Fruit fly (Drosophila melanogaster) Kc167 (cell line): ENCODE results near the gene CG31111.

Experiments used
- Myc ChIP-seq: fragments of >200 bp; optimal IDR thresholded peaks from 2 replicates; lab custom pipeline; 2017; ENCODE audit warnings: missing external identifiers
- Sin3A ChIP-seq: fragments of >200 bp; optimal IDR thresholded peaks from 2 replicates; lab custom pipeline; 2018; ENCODE audit warnings: missing external identifiers
- h ChIP-seq: fragments of >200 bp; optimal IDR thresholded peaks from 3 replicates; lab custom pipeline; 2018; ENCODE audit warnings: missing external identifiers
- insv ChIP-seq: fragments of >200 bp; optimal IDR thresholded peaks from 3 replicates; lab custom pipeline; 2018; ENCODE audit warnings: missing external identifiers
- psq ChIP-seq: fragments of >200 bp; optimal IDR thresholded peaks from 2 replicates; lab custom pipeline; 2017; ENCODE audit warnings: missing external identifiers
- ttk ChIP-seq: sonication (Bioruptor generic); optimal IDR thresholded peaks from 2 replicates; lab custom pipeline; 2017; ENCODE audit warnings: missing external identifiers

The CG31111 gene

dm6 chr3R:25064907-25065841, 9.2 kb upstream of the CG31111 start, which contains the start of the genes veli and PQBP1:
Gene veli, minus strand, starts transcription at chr3R:25065591.
Gene PQBP1, plus strand, starts transcription at chr3R:25065791.
- TF ChIP-seq Myc (lab: Kevin White, UChicago): no peak
- no peak for TF ChIP-seq h (lab: Kevin White, UChicago)
- no peak for TF ChIP-seq ttk (lab: Kevin White, UChicago)
- no peak for TF ChIP-seq Sin3A (lab: Kevin White, UChicago)
- TF ChIP-seq insv (lab: Kevin White, UChicago): no peak
- no peak for TF ChIP-seq psq (lab: Kevin White, UChicago)

dm6 chr3R:25060462-25060861, 4.5 kb upstream of the CG31111 start:
- TF ChIP-seq insv (lab: Kevin White, UChicago) (no peak), ttk (lab: Kevin White, UChicago) (no peak), h (lab: Kevin White, UChicago) (no peak), psq (lab: Kevin White, UChicago) (no peak), Myc (lab: Kevin White, UChicago) (no peak), Sin3A (lab: Kevin White, UChicago) (no peak)

- TF ChIP-seq Sin3A (lab: Kevin White, UChicago) (no peak), psq (lab: Kevin White, UChicago) (no peak), Myc (lab: Kevin White, UChicago) (no peak), h (lab: Kevin White, UChicago) (no peak), insv (lab: Kevin White, UChicago) (no peak), ttk (lab: Kevin White, UChicago) (no peak)
These were observed 646 bp upstream of the CG31111 start for dm6 chr3R:25056488-25057157.

- no peak for TF ChIP-seq ttk (lab: Kevin White, UChicago)
- no peak for TF ChIP-seq insv (lab: Kevin White, UChicago)
- TF ChIP-seq psq (lab: Kevin White, UChicago): no peak
These were observed 1.4 kb downstream of the CG31111 start, which contains the start of gene CG31109 for dm6 chr3R:25054451-25055188. Gene CG31109, minus strand, starts transcription at chr3R:25054653.

DNA sequence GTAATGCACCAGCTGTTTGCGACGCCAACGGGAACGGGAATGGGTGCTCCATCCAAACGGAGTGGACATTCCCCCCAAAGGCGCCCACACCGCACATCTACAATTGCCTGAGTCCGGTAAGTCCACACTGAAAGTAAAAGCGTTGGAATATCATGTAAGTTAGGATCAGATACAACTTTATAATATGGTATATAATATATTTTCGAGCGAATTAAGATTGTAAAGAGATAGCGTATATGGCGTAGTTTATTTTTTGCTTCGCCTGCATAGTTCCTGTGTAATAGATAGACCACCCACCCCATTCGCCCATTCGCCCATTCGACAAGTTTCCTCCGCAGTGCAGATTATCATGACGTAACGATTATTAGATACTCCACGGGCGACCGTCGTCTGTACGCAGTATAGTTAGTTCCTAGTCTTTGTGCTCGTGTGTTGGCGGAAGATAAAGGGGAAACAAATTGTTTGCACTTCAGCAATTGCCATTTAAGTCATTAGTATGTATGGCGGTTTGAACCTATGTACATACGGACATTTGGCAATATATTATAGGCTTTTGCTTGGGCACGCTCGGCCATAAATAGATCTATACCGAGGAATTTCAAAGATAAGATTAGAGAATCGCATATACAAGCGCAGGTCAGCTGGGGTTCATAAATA, 4.4 kb downstream of the CG31111 start:
- TF ChIP-seq h (lab: Kevin White, UChicago): no peak
- no peak for TF ChIP-seq ttk (lab: Kevin White, UChicago)
- TF ChIP-seq psq (lab: Kevin White, UChicago): no peak
- no peak for TF ChIP-seq Myc (lab: Kevin White, UChicago)

DNA sequence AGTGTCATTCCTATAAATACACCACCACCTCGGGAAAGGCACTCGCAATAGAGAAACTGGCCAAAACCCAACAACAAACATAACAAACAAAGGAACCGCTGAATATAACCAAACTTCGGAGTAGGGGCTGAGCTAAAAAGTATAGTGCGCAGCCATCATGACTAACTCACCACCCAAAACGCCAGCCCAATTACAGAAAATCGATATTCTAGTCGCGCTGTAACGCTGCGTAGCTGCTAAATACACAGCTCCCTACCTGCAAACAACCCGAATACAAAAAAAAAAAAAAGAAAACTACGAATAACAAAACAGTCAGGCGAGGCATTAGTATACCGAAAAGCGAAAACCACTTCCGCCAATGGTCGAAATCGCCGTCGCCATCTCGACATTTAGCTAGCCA, 5.3 kb downstream of the CG31111 start:
- TF ChIP-seq ttk (lab: Kevin White, UChicago) (no peak), h (lab: Kevin White, UChicago) (no peak), Sin3A (lab: Kevin White, UChicago) (no peak), Myc (lab: Kevin White, UChicago) (no peak), insv (lab: Kevin White, UChicago) (no peak), psq (lab: Kevin White, UChicago) (no peak)

DNA sequence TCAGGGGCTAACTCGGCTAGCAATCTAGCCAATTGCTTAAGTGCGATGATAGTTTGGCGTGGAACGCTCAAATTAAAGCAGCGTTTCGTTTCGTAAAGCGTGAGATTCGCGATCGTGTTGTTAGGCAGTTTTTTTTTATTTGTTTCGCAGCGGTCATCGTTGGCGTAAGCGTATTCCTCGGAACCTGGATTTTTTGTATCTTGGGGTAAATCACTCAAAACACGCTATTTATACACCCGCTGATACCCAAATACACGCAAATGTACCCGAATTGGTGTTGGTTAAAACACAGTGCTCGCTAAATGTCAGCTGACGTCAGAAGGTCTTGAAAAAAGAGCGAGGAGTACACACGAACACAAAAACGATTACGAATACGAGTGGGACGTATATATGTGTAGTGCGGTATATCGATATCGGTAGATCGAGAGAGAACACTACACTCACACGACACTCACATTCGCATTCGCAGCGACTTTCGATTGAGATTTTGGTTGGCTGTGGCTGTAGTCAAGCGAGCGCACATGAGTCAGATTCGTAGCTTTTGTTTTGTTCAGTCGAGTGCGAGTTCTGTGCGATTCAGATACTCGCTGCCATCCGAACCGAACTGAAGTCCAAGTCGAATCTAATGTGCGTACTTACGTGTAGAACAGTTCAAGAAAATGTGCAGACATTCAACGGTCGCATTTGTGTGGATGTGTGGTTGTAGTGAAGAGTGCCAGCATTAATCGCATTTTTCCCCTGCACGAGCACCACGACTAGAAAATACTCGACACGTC, 6.0 kb downstream of the CG31111 start:
- TF ChIP-seq Sin3A (lab: Kevin White, UChicago): no peak

dm6 chr3R:25049383-25049741, 6.6 kb downstream of the CG31111 start, which contains the start of gene CG11791:
Gene CG11791, plus strand, starts transcription at chr3R:25049616.
- no peak for TF ChIP-seq Sin3A (lab: Kevin White, UChicago)
- TF ChIP-seq psq (lab: Kevin White, UChicago): no peak
- TF ChIP-seq h (lab: Kevin White, UChicago): no peak
- no peak for TF ChIP-seq Myc (lab: Kevin White, UChicago)
- TF ChIP-seq insv (lab: Kevin White, UChicago): no peak
- TF ChIP-seq ttk (lab: Kevin White, UChicago): no peak

DNA sequence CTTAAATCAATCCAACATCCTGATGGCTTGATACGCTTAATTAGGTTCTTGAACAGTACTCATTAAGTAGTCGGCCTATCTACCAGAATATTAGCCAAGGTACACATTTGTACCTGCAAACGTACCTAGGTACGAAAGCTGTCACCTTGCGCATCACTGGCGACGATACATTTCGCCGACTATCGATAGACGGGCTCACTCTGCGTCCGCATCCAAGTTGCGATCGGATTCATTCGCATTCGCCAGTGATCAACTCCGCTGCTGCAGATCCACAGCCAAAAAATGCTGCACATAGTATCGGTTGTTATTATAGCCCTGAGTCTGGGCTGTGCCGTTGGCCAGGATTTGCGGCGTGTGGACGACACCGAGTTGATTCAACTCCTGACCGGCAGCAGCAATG, 8.5 kb downstream of the CG31111 start, which contains the start of gene CG11790:
Gene CG11790 (plus strand): TSS at position 203 of the 400 bp plus-strand sequence.
- TF ChIP-seq Sin3A (lab: Kevin White, UChicago) (no peak), h (lab: Kevin White, UChicago) (no peak), insv (lab: Kevin White, UChicago) (no peak), psq (lab: Kevin White, UChicago) (no peak), ttk (lab: Kevin White, UChicago) (no peak)

DNA sequence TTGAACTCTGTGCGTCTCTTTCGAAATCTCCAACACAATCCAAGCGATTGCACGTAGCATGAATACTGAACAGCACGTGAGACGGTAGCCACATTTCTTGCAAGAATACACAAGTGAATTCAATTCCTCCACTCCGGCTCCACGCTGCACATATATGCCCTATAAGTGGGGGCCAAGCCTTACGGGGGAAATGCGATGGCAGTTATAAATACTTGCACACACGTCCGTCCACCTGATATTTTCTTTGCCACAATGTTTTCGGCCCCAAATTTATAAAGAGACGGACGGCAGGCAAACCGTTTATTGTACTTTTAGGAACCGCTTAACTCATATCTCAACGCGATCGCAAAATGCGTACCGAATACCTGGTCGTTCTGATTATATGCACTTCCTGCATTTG, 10.0 kb downstream of the CG31111 start, which contains the start of gene CG11786:
Gene CG11786 (plus strand): TSS at position 301 of the 400 bp plus-strand sequence.
- TF ChIP-seq insv (lab: Kevin White, UChicago): no peak
- TF ChIP-seq Myc (lab: Kevin White, UChicago): no peak
- TF ChIP-seq Sin3A (lab: Kevin White, UChicago): no peak
- no peak for TF ChIP-seq psq (lab: Kevin White, UChicago)
- no peak for TF ChIP-seq ttk (lab: Kevin White, UChicago)
- TF ChIP-seq h (lab: Kevin White, UChicago): no peak
